Worm (Caenorhabditis elegans) whole organism, L3 larva: ENCODE results near the gene W06F12.2.

Experiments used
- ama-1 ChIP-seq: fragments of 150-350 bp; optimal IDR thresholded peaks from 2 replicates; lab custom pipeline; 2018
- elt-2 ChIP-seq: sonication (generic microtip); optimal IDR thresholded peaks from 2 replicates; lab custom pipeline; 2016; ENCODE audit warnings: missing genetic modification reagents, mild to moderate bottlenecking, missing genetic modification characterization, missing compliant biosample characterization
- fos-1 ChIP-seq: fragments of 150-350 bp; optimal IDR thresholded peaks from 2 replicates; lab custom pipeline; 2014; ENCODE audit warnings: missing biosample characterization, missing genetic modification characterization
- jun-1 ChIP-seq: fragments of 150-350 bp; optimal IDR thresholded peaks from 2 replicates; lab custom pipeline; 2014; ENCODE audit warnings: missing biosample characterization, missing genetic modification reagents, missing genetic modification characterization
- mdl-1 ChIP-seq: fragments of 150-350 bp; optimal IDR thresholded peaks from 2 replicates; lab custom pipeline; 2014; ENCODE audit warnings: missing biosample characterization, missing genetic modification characterization
- nfya-1 ChIP-seq: sonication (generic microtip); optimal IDR thresholded peaks from 2 replicates; lab custom pipeline; 2017; ENCODE audit warnings: missing genetic modification characterization, mild to moderate bottlenecking, missing compliant biosample characterization, antibody characterized with exemption, moderate library complexity; ENCODE audit not compliant: insufficient read depth
- nhr-77 ChIP-seq: fragments of 150-350 bp; optimal IDR thresholded peaks from 2 replicates; lab custom pipeline; 2014; ENCODE audit warnings: missing biosample characterization, missing genetic modification characterization
- snpc-4 ChIP-seq: fragments of 150-350 bp; optimal IDR thresholded peaks from 2 replicates; lab custom pipeline; 2014; ENCODE audit warnings: missing biosample characterization, missing genetic modification characterization
- tbx-2 ChIP-seq: sonication (generic microtip); optimal IDR thresholded peaks from 2 replicates; lab custom pipeline; 2016; ENCODE audit warnings: mild to moderate bottlenecking, missing genetic modification characterization, missing compliant biosample characterization
- unc-62 ChIP-seq: fragments of 150-350 bp; sonication (generic microtip); optimal IDR thresholded peaks from 4 replicates; lab custom pipeline; 2014; ENCODE audit warnings: missing biosample characterization, missing genetic modification reagents, missing genetic modification characterization

- no peak for TF ChIP-seq unc-62 (GFP tag; lab: Kevin White, UChicago)
- TF ChIP-seq snpc-4 (tag; lab: Kevin White, UChicago) = no peak
- TF ChIP-seq mdl-1 (tag; lab: Kevin White, UChicago) = no peak
- TF ChIP-seq nhr-77 (tag; lab: Kevin White, UChicago) = no peak
- no peak for TF ChIP-seq fos-1 (tag; lab: Kevin White, UChicago)
- TF ChIP-seq ama-1 (lab: Kevin White, UChicago) = no peak
- TF ChIP-seq jun-1 (tag; lab: Kevin White, UChicago) = no peak
- no peak for TF ChIP-seq nfya-1
- TF ChIP-seq tbx-2 (tag; lab: Kevin White, UChicago) = no peak
- TF ChIP-seq elt-2 (tag; lab: Kevin White, UChicago) = no peak
Observed at ce11 chrIII:13770017-13770416, 38.5 kb upstream of the W06F12.2 start.
